Fruit fly (Drosophila melanogaster) whole organism, prepupa: ENCODE measurements around the gene Mul1.

Source experiments
- Blimp-1 ChIP-seq: fragments of 200-800 bp; sonication (Bioruptor generic); optimal IDR thresholded peaks from 3 replicates; lab custom pipeline; 2017; ENCODE audit warnings: missing biosample characterization, missing genetic modification characterization, mild to moderate bottlenecking, moderate library complexity, missing genetic modification reagents
- CG15336 ChIP-seq: fragments of 200-800 bp; sonication (Bioruptor generic); IDR thresholded peaks from 2 replicates; pipeline ENCODE4 v1.3.6; 2022; ENCODE audit warnings: missing biosample characterization, missing genetic modification characterization
- CG16779 ChIP-seq: fragments of 200-800 bp; sonication (Bioruptor generic); optimal IDR thresholded peaks from 3 replicates; lab custom pipeline; 2017; ENCODE audit warnings: missing biosample characterization, mild to moderate bottlenecking, missing genetic modification characterization
- CG6854 ChIP-seq: fragments of 200-800 bp; sonication (Bioruptor generic); optimal IDR thresholded peaks from 2 replicates; lab custom pipeline; 2017; ENCODE audit warnings: missing biosample characterization, mild to moderate bottlenecking, missing genetic modification characterization
- CG8119 ChIP-seq: fragments of 200-800 bp; sonication (Bioruptor generic); IDR thresholded peaks from 3 replicates; pipeline ENCODE4 v1.3.6; 2022; ENCODE audit warnings: missing biosample characterization, missing genetic modification characterization
- CG9139 ChIP-seq: fragments of 200-800 bp; sonication (Bioruptor generic); optimal IDR thresholded peaks from 3 replicates; lab custom pipeline; 2017; ENCODE audit warnings: missing biosample characterization, mild to moderate bottlenecking, missing genetic modification characterization
- Gug ChIP-seq: fragments of 200-800 bp; sonication (Bioruptor generic); IDR thresholded peaks from 2 replicates; pipeline ENCODE4 v1.3.6; 2022; ENCODE audit warnings: missing biosample characterization, missing genetic modification characterization
- Sox14 ChIP-seq: fragments of 200-800 bp; sonication (Bioruptor generic); optimal IDR thresholded peaks from 3 replicates; lab custom pipeline; 2016; ENCODE audit warnings: missing biosample characterization, missing genetic modification characterization
- acj6 ChIP-seq: fragments of 200-800 bp; sonication (Bioruptor generic); optimal IDR thresholded peaks from 3 replicates; lab custom pipeline; 2016; ENCODE audit warnings: missing biosample characterization, missing genetic modification characterization
- cyc ChIP-seq: fragments of 200-800 bp; sonication (Bioruptor generic); optimal IDR thresholded peaks from 3 replicates; lab custom pipeline; 2016; ENCODE audit warnings: missing biosample characterization, missing genetic modification characterization
- lz ChIP-seq: fragments of 200-800 bp; sonication (Bioruptor generic); optimal IDR thresholded peaks from 3 replicates; lab custom pipeline; 2016; ENCODE audit warnings: missing biosample characterization, missing genetic modification characterization
- net ChIP-seq: fragments of 200-800 bp; sonication (Bioruptor generic); optimal IDR thresholded peaks from 3 replicates; lab custom pipeline; 2016; ENCODE audit warnings: missing biosample characterization, missing genetic modification characterization

DNA sequence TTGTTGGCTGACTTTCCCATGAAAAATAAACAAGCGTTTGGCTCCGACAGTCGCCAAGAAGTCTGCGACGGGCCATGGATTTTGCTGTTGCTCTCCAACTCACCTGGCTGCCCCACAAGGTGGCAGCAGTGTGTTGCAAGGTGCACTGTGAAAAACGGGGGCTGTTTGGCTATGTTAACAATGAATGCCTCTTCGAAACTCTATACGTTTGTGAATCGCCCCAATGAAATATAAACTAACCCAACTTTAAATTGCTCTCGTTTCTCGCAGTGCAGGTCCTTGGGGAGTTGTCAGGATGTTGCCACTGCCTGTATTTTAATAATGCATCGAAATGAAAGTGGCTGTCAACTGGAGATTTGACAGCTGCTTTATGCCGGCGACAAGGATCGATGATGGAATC, 6.9 kb upstream of the Mul1 start:
- TF ChIP-seq CG15336 (GFP tag; lab: Robert Waterston, UW) (peak; percentile 23; the same call in 1 of the 2 replicates), Gug (no peak), lz (GFP tag; lab: Kevin White, UChicago) (no peak), CG8119 (GFP tag; lab: Robert Waterston, UW) (0 out of 3 replicates have a peak, but pooled peaks have one; percentile 29), cyc (GFP tag; lab: Kevin White, UChicago) (peak; percentile 2), Sox14 (GFP tag; lab: Kevin White, UChicago) (no peak), CG9139 (GFP tag; lab: Kevin White, UChicago) (no peak), net (no peak), CG16779 (tag; lab: Kevin White, UChicago) (no peak), Blimp-1 (GFP tag; lab: Kevin White, UChicago) (no peak), CG6854 (GFP tag; lab: Kevin White, UChicago) (no peak), acj6 (GFP tag; lab: Kevin White, UChicago) (no peak)
